Worm (Caenorhabditis elegans) whole organism, mixed stage, embryonic: ENCODE measurements around the gene C04A2.15.

Experiments
- blmp-1 ChIP-seq: fragments of 150-350 bp; optimal IDR thresholded peaks from 2 replicates; lab custom pipeline; 2014; ENCODE audit warnings: missing biosample characterization, missing genetic modification characterization
- lin-13 ChIP-seq: fragments of 150-350 bp; optimal IDR thresholded peaks from 2 replicates; lab custom pipeline; 2014; ENCODE audit warnings: missing biosample characterization, missing genetic modification characterization
- lsy-2 ChIP-seq: fragments of 150-350 bp; optimal IDR thresholded peaks from 2 replicates; lab custom pipeline; 2014; ENCODE audit warnings: missing biosample characterization, missing genetic modification characterization
- nhr-28 ChIP-seq: fragments of 150-350 bp; optimal IDR thresholded peaks from 2 replicates; lab custom pipeline; 2014; ENCODE audit warnings: missing biosample characterization, missing genetic modification characterization
- unc-120 ChIP-seq: sonication (generic microtip); optimal IDR thresholded peaks from 2 replicates; lab custom pipeline; 2017; ENCODE audit warnings: missing genetic modification characterization, missing compliant biosample characterization; ENCODE audit not compliant: poor library complexity, severe bottlenecking

ce11 chrII:6847917-6848379 is 4.1 kb upstream of the C04A2.15 start, which contains the start of gene tbc-6:
- TF ChIP-seq unc-120 (tag; lab: Kevin White, UChicago) = no peak
- peak; percentile 46 for TF ChIP-seq blmp-1 (tag; lab: Kevin White, UChicago)
- TF ChIP-seq lin-13 (tag; lab: Kevin White, UChicago) = no peak
- peak; percentile 3 for TF ChIP-seq lsy-2 (tag; lab: Kevin White, UChicago)
- TF ChIP-seq nhr-28 (tag; lab: Kevin White, UChicago) = no peak
